Fruit fly (Drosophila melanogaster) whole organism, embryonic: Measurements from ENCODE around the gene Rab30.
A peak's percentile ranks its signal among the peaks of the same experiment; 100 is the strongest.

Experiments
- CG1024 ChIP-seq: fragments of 200-800 bp; sonication (Bioruptor generic); IDR thresholded peaks from 2 replicates; pipeline ENCODE4 v1.3.6; 2022; ENCODE audit warnings: missing biosample characterization, missing genetic modification characterization
- CG11247 ChIP-seq: fragments of 200-800 bp; sonication (Bioruptor generic); IDR thresholded peaks from 2 replicates; pipeline ENCODE4 v1.3.6; 2022; ENCODE audit warnings: missing biosample characterization, missing genetic modification characterization
- CG12769 ChIP-seq: fragments of 200-800 bp; sonication (Bioruptor generic); optimal IDR thresholded peaks from 2 replicates; lab custom pipeline; 2019; ENCODE audit warnings: missing biosample characterization, mild to moderate bottlenecking, missing genetic modification characterization, moderate library complexity
- CG13296 ChIP-seq: fragments of 200-800 bp; sonication (Bioruptor generic); optimal IDR thresholded peaks from 3 replicates; lab custom pipeline; 2018; ENCODE audit warnings: missing biosample characterization, mild to moderate bottlenecking, missing genetic modification characterization
- CG14965 ChIP-seq: fragments of 200-800 bp; sonication (Bioruptor generic); optimal IDR thresholded peaks from 2 replicates; lab custom pipeline; 2016; ENCODE audit warnings: missing biosample characterization, missing genetic modification characterization, borderline replicate concordance
- CG15601 ChIP-seq: fragments of 200-800 bp; sonication (Bioruptor generic); optimal IDR thresholded peaks from 3 replicates; lab custom pipeline; 2019; ENCODE audit warnings: missing biosample characterization, mild to moderate bottlenecking, missing genetic modification characterization, moderate library complexity
- CG1602 ChIP-seq: fragments of 200-800 bp; sonication (Bioruptor generic); optimal IDR thresholded peaks from 3 replicates; lab custom pipeline; 2016; ENCODE audit warnings: missing biosample characterization, missing genetic modification characterization
- CG16863 ChIP-seq: fragments of 200-800 bp; sonication (Bioruptor generic); optimal IDR thresholded peaks from 3 replicates; lab custom pipeline; 2016; ENCODE audit warnings: missing biosample characterization, missing genetic modification characterization
- CG17385 ChIP-seq: fragments of 200-800 bp; sonication (Bioruptor generic); optimal IDR thresholded peaks from 3 replicates; lab custom pipeline; 2018; ENCODE audit warnings: missing biosample characterization, mild to moderate bottlenecking, missing genetic modification characterization
- CG18262 ChIP-seq: fragments of 200-800 bp; optimal IDR thresholded peaks from 3 replicates; lab custom pipeline; 2019; ENCODE audit warnings: missing biosample characterization, mild to moderate bottlenecking, missing genetic modification characterization, moderate library complexity
- CG30403 ChIP-seq: fragments of 200-800 bp; sonication (Bioruptor generic); optimal IDR thresholded peaks from 3 replicates; lab custom pipeline; 2016; ENCODE audit warnings: missing biosample characterization, missing genetic modification characterization
- CG31441 ChIP-seq: fragments of 200-800 bp; sonication (Bioruptor generic); IDR thresholded peaks from 2 replicates; pipeline ENCODE4 v1.3.6; 2022; ENCODE audit warnings: missing biosample characterization, missing genetic modification characterization
- CG4617 ChIP-seq: fragments of 200-800 bp; sonication (Bioruptor generic); optimal IDR thresholded peaks from 3 replicates; lab custom pipeline; 2016; ENCODE audit warnings: missing biosample characterization, missing genetic modification characterization, borderline replicate concordance
- CG4707 ChIP-seq: fragments of 200-800 bp; sonication (Bioruptor generic); optimal IDR thresholded peaks from 2 replicates; lab custom pipeline; 2018; ENCODE audit warnings: missing biosample characterization, mild to moderate bottlenecking, missing genetic modification characterization, moderate library complexity
- CG6683 ChIP-seq: fragments of 200-800 bp; sonication (Bioruptor generic); optimal IDR thresholded peaks from 2 replicates; lab custom pipeline; 2017; ENCODE audit warnings: missing biosample characterization, mild to moderate bottlenecking, missing genetic modification characterization, missing genetic modification reagents
- CG7786 ChIP-seq: fragments of 200-800 bp; sonication (Bioruptor generic); optimal IDR thresholded peaks from 2 replicates; lab custom pipeline; 2016; ENCODE audit warnings: missing biosample characterization, missing genetic modification characterization
- CG8089 ChIP-seq: fragments of 200-800 bp; sonication (Bioruptor generic); optimal IDR thresholded peaks from 3 replicates; lab custom pipeline; 2016; ENCODE audit warnings: missing biosample characterization, missing genetic modification characterization
- CG8388 ChIP-seq: fragments of 200-800 bp; sonication (Bioruptor generic); optimal IDR thresholded peaks from 2 replicates; lab custom pipeline; 2019; ENCODE audit warnings: missing biosample characterization, mild to moderate bottlenecking, missing genetic modification characterization, moderate library complexity
- CG9797 ChIP-seq: fragments of 200-800 bp; sonication (Bioruptor generic); optimal IDR thresholded peaks from 3 replicates; lab custom pipeline; 2018; ENCODE audit warnings: missing biosample characterization, mild to moderate bottlenecking, missing genetic modification characterization
- Camta ChIP-seq: fragments of 200-800 bp; sonication (Bioruptor generic); optimal IDR thresholded peaks from 2 replicates; lab custom pipeline; 2016; ENCODE audit warnings: missing biosample characterization, missing genetic modification characterization
- CrebB ChIP-seq: fragments of 200-800 bp; sonication (Bioruptor generic); optimal IDR thresholded peaks from 3 replicates; lab custom pipeline; 2018; ENCODE audit warnings: missing biosample characterization, mild to moderate bottlenecking, missing genetic modification characterization
- Dip3 ChIP-seq: fragments of 200-800 bp; sonication (Bioruptor generic); optimal IDR thresholded peaks from 3 replicates; lab custom pipeline; 2016; ENCODE audit warnings: missing biosample characterization, missing genetic modification characterization
- Doc3 ChIP-seq: fragments of 200-800 bp; sonication (Bioruptor generic); IDR thresholded peaks from 3 replicates; pipeline ENCODE4 v1.3.6; 2022; ENCODE audit warnings: missing biosample characterization, missing genetic modification characterization; ENCODE audit not compliant: partially characterized antibody
- ERR ChIP-seq: fragments of 200-800 bp; sonication (Bioruptor generic); optimal IDR thresholded peaks from 2 replicates; lab custom pipeline; 2016; ENCODE audit warnings: missing biosample characterization, missing genetic modification characterization
- Hand ChIP-seq: fragments of 200-800 bp; sonication (Bioruptor generic); optimal IDR thresholded peaks from 2 replicates; lab custom pipeline; 2017; ENCODE audit warnings: mild to moderate bottlenecking, missing biosample characterization, missing genetic modification reagents, missing genetic modification characterization
- Hr39 ChIP-seq: fragments of >200 bp; optimal IDR thresholded peaks from 2 replicates; lab custom pipeline; 2017
- MESR4 ChIP-seq: fragments of 200-800 bp; sonication (Bioruptor generic); optimal IDR thresholded peaks from 2 replicates; lab custom pipeline; 2018; ENCODE audit warnings: missing biosample characterization, mild to moderate bottlenecking, missing genetic modification characterization, moderate library complexity
- Med ChIP-seq: fragments of 200-800 bp; sonication (Bioruptor generic); peaks from one replicate; lab custom pipeline; 2016; ENCODE audit warnings: missing biosample characterization, missing genetic modification characterization, mild to moderate bottlenecking, inconsistent platforms, moderate library complexity
- Sox100B ChIP-seq: fragments of 200-800 bp; sonication (Bioruptor generic); optimal IDR thresholded peaks from 3 replicates; lab custom pipeline; 2018; ENCODE audit warnings: missing biosample characterization, mild to moderate bottlenecking, missing genetic modification characterization
- Sry-β ChIP-seq: fragments of 200-800 bp; sonication (Bioruptor generic); optimal IDR thresholded peaks from 2 replicates; lab custom pipeline; 2018; ENCODE audit warnings: missing biosample characterization, mild to moderate bottlenecking, missing genetic modification characterization, moderate library complexity
- Tbp ChIP-seq: fragments of >200 bp; optimal IDR thresholded peaks from 2 replicates; lab custom pipeline; 2018; ENCODE audit warnings: missing biosample characterization, missing genetic modification characterization
- Usf ChIP-seq: fragments of 200-800 bp; sonication (Bioruptor generic); optimal IDR thresholded peaks from 2 replicates; lab custom pipeline; 2017; ENCODE audit warnings: missing genotype, missing biosample characterization, missing genetic modification characterization
- bbx ChIP-seq: fragments of 200-800 bp; sonication (Bioruptor generic); IDR thresholded peaks from 2 replicates; pipeline ENCODE4 v1.3.6; 2022; ENCODE audit warnings: missing biosample characterization, missing genetic modification characterization; ENCODE audit not compliant: partially characterized antibody
- bsh ChIP-seq, 2 experiments: fragments of 200-800 bp; sonication (Bioruptor generic); optimal IDR thresholded peaks; 2 replicates each; lab custom pipeline; 2017 to 2018; ENCODE audit warnings: mild to moderate bottlenecking in 2 of 2, missing biosample characterization in 2 of 2, missing genetic modification characterization in 2 of 2, moderate library complexity in 1 of 2
- chinmo ChIP-seq: fragments of 200-800 bp; sonication (Bioruptor generic); IDR thresholded peaks from 4 replicates; pipeline ENCODE4 v1.3.6; 2022; ENCODE audit warnings: missing biosample characterization, missing genetic modification characterization; ENCODE audit not compliant: partially characterized antibody
- gem ChIP-seq: fragments of 200-800 bp; sonication (Bioruptor generic); optimal IDR thresholded peaks from 2 replicates; lab custom pipeline; 2019; ENCODE audit warnings: missing biosample characterization, mild to moderate bottlenecking, missing genetic modification characterization, moderate library complexity
- gt ChIP-seq: fragments of 200-800 bp; sonication (Bioruptor generic); IDR thresholded peaks from 2 replicates; pipeline ENCODE4 v1.3.6; 2022; ENCODE audit warnings: missing biosample characterization, missing genetic modification characterization
- ind ChIP-seq: fragments of 200-800 bp; sonication (Bioruptor generic); optimal IDR thresholded peaks from 3 replicates; lab custom pipeline; 2016; ENCODE audit warnings: missing biosample characterization, missing genetic modification characterization
- jigr1 ChIP-seq: fragments of 200-800 bp; sonication (Bioruptor generic); IDR thresholded peaks from 3 replicates; pipeline ENCODE4 v1.3.6; 2022; ENCODE audit warnings: missing biosample characterization, missing genetic modification characterization
- jing ChIP-seq: fragments of 200-800 bp; sonication (Bioruptor generic); optimal IDR thresholded peaks from 2 replicates; lab custom pipeline; 2018; ENCODE audit warnings: missing biosample characterization, mild to moderate bottlenecking, missing genetic modification characterization
- ken ChIP-seq: fragments of 200-800 bp; sonication (Bioruptor generic); IDR thresholded peaks from 3 replicates; pipeline ENCODE4 v1.3.6; 2022; ENCODE audit warnings: missing biosample characterization, missing genetic modification characterization
- lilli ChIP-seq: fragments of 200-800 bp; sonication (Bioruptor generic); optimal IDR thresholded peaks from 3 replicates; lab custom pipeline; 2016; ENCODE audit warnings: missing biosample characterization, missing genetic modification characterization
- lmd ChIP-seq: fragments of 200-800 bp; sonication (Bioruptor generic); IDR thresholded peaks from 2 replicates; pipeline ENCODE4 v1.3.6; 2022; ENCODE audit warnings: missing biosample characterization, missing genetic modification characterization
- maf-S ChIP-seq: fragments of 200-800 bp; sonication (Bioruptor generic); optimal IDR thresholded peaks from 2 replicates; lab custom pipeline; 2016; ENCODE audit warnings: missing biosample characterization, missing genetic modification characterization
- nom ChIP-seq: fragments of 200-800 bp; sonication (Bioruptor generic); optimal IDR thresholded peaks from 2 replicates; lab custom pipeline; 2017; ENCODE audit warnings: missing biosample characterization, missing genetic modification characterization, mild to moderate bottlenecking, moderate library complexity, missing genetic modification reagents
- row ChIP-seq: fragments of 200-800 bp; sonication (Bioruptor generic); IDR thresholded peaks from 3 replicates; pipeline ENCODE4 v1.3.6; 2022; ENCODE audit warnings: missing biosample characterization, missing genetic modification characterization
- sens-2 ChIP-seq: fragments of 200-800 bp; sonication (Bioruptor generic); IDR thresholded peaks from 2 replicates; pipeline ENCODE4 v1.3.6; 2022; ENCODE audit warnings: missing biosample characterization, missing genetic modification characterization
- slp2 ChIP-seq: fragments of 200-800 bp; sonication (Bioruptor generic); optimal IDR thresholded peaks from 2 replicates; lab custom pipeline; 2016; ENCODE audit warnings: missing biosample characterization, missing genetic modification characterization
- tup ChIP-seq: fragments of 200-800 bp; sonication (Bioruptor generic); optimal IDR thresholded peaks from 2 replicates; lab custom pipeline; 2016; ENCODE audit warnings: missing biosample characterization, mild to moderate bottlenecking, missing genetic modification characterization, moderate library complexity
- vvl ChIP-seq: fragments of 200-800 bp; sonication (Bioruptor generic); IDR thresholded peaks from 2 replicates; pipeline ENCODE4 v1.3.6; 2022; ENCODE audit warnings: missing biosample characterization, missing genetic modification characterization
- z ChIP-seq: fragments of 200-800 bp; sonication (Bioruptor generic); IDR thresholded peaks from 3 replicates; pipeline ENCODE4 v1.3.6; 2022; ENCODE audit warnings: missing biosample characterization, missing genetic modification characterization
- zfh2 ChIP-seq: fragments of 200-800 bp; sonication (Bioruptor generic); optimal IDR thresholded peaks from 2 replicates; lab custom pipeline; 2016; ENCODE audit warnings: missing biosample characterization, missing genetic modification characterization

The Rab30 gene

DNA sequence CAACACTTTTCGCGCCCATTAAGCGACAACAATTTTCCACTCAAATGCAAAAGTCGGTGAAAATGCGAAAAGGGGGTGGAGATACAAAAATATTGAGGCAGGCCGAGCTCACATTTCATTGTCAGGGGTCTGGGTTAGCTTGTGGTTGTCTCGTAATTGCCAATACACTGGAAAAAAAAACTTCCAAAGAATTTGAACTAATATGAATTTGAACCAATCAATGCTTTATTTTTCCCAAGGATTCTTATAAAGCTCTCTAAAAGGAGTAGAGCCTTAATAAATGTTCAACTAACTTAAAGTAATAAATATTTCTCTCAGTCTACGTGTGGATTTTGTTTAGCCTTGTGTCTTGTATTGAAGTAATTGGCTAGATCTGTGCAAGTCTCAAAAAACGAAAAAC lies 40.6 kb upstream of the Rab30 start (continued):
- TF ChIP-seq Camta (GFP tag; lab: Kevin White, UChicago) (no peak), bbx (no peak), CG16863 (no peak), slp2 (no peak), CG15601 (tag; lab: Kevin White, UChicago) (no peak), jing (GFP tag; lab: Kevin White, UChicago) (no peak), CG13296 (GFP tag; lab: Kevin White, UChicago) (no peak), ind (peak; percentile 21), zfh2 (GFP tag; lab: Kevin White, UChicago) (no peak), Dip3 (GFP tag; lab: Kevin White, UChicago) (no peak), CG8089 (GFP tag; lab: Kevin White, UChicago) (no peak), sens-2 (GFP tag; lab: Robert Waterston, UW) (no peak), CG1024 (0 out of 2 replicates have a peak, but pooled peaks have one; percentile 25), CG30403 (GFP tag; lab: Kevin White, UChicago) (peak; percentile 27), CG1602 (GFP tag; lab: Kevin White, UChicago) (peak; percentile 7), Tbp (GFP tag; lab: Kevin White, UChicago) (no peak), row (GFP tag; lab: Robert Waterston, UW) (peak; percentile 47; the same call in 2 of the 3 replicates), lilli (peak; percentile 11), CG17385 (no peak), Sox100B (GFP tag; lab: Kevin White, UChicago) (no peak), CG11247 (no peak), maf-S (no peak), CG4707 (no peak), CG31441 (GFP tag; lab: Robert Waterston, UW) (0 out of 2 replicates have a peak, but pooled peaks have one; percentile 23), chinmo (no peak), CrebB (tag; lab: Kevin White, UChicago) (no peak), Usf (GFP tag; lab: Kevin White, UChicago) (no peak), nom (no peak), Hr39 (lab: Kevin White, UChicago) (no peak), CG8388 (GFP tag; lab: Kevin White, UChicago) (peak; percentile 24), Doc3 (GFP tag; lab: Robert Waterston, UW) (no peak), Med (peak; percentile 35), CG4617 (GFP tag; lab: Kevin White, UChicago) (no peak), tup (GFP tag; lab: Kevin White, UChicago) (no peak)

DNA sequence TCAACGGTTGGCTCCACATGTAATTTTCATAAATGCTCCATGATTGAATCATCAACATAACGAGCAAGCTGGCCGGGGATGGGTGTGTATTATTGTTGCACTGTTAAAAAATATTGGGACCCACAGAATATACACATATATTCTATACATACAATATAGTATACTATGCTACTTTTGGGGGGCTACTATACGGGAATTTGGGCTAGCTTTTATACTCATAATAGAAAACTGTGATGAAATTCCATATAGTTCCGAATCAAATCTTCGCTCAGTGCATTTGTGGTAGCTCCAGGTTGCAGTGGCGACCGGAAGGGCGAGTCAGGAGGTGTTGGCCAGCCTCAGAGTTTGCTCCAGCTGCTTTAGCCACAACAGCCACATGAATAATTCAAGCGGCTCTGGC lies 39.5 kb upstream of the Rab30 start:
- TF ChIP-seq gt (GFP tag; lab: Robert Waterston, UW), result no peak
- TF ChIP-seq Sry-β, result no peak
- TF ChIP-seq MESR4, result no peak
- TF ChIP-seq CG7786 (GFP tag; lab: Kevin White, UChicago), result no peak
- TF ChIP-seq zfh2 (GFP tag; lab: Kevin White, UChicago), result no peak
- TF ChIP-seq CG14965 (GFP tag; lab: Kevin White, UChicago), result no peak
- peak; percentile 31 for TF ChIP-seq Med
- 0 out of 2 replicates have a peak, but pooled peaks have one; percentile 14 for TF ChIP-seq lmd
- TF ChIP-seq CG15601 (tag; lab: Kevin White, UChicago), result no peak
- TF ChIP-seq jigr1, result no peak
- peak in 1 of 2 experiments; percentile 38 for TF ChIP-seq bsh (GFP tag; optimal IDR thresholded peaks at IDR 0.05; lab: Kevin White, UChicago)
- TF ChIP-seq CG18262 (tag; lab: Kevin White, UChicago), result no peak
- TF ChIP-seq ken (GFP tag; lab: Robert Waterston, UW), result no peak
- no peak for TF ChIP-seq CG12769 (tag; lab: Kevin White, UChicago)
- no peak for TF ChIP-seq ERR (GFP tag; lab: Kevin White, UChicago)
- TF ChIP-seq Hand, result no peak
- no peak for TF ChIP-seq CG6683 (GFP tag; lab: Kevin White, UChicago)
- no peak for TF ChIP-seq vvl (GFP tag; lab: Robert Waterston, UW)
- 0 out of 3 replicates have a peak, but pooled peaks have one; percentile 21 for TF ChIP-seq row (GFP tag; lab: Robert Waterston, UW)
- TF ChIP-seq nom, result peak; percentile 29
- no peak for TF ChIP-seq z
- peak; percentile 3 for TF ChIP-seq gem (tag; lab: Kevin White, UChicago)
- TF ChIP-seq CG9797 (GFP tag; lab: Kevin White, UChicago), result no peak
